Worm (Caenorhabditis elegans) whole organism, L1 larva: ENCODE measurements around the gene W03A5.1.

Experiments
- C34B4.2 ChIP-seq: sonication (generic microtip); optimal IDR thresholded peaks from 2 replicates; lab custom pipeline; 2017; ENCODE audit warnings: mild to moderate bottlenecking, missing genetic modification characterization, missing compliant biosample characterization
- F16B12.6 ChIP-seq: fragments of 150-350 bp; optimal IDR thresholded peaks from 2 replicates; lab custom pipeline; 2014; ENCODE audit warnings: missing biosample characterization, missing genetic modification characterization
- Y116A8C.19 ChIP-seq: sonication (generic microtip); optimal IDR thresholded peaks from 2 replicates; lab custom pipeline; 2016; ENCODE audit warnings: missing compliant biosample characterization, missing genetic modification characterization, borderline replicate concordance
- aha-1 ChIP-seq: fragments of 150-350 bp; optimal IDR thresholded peaks from 2 replicates; lab custom pipeline; 2014; ENCODE audit warnings: missing biosample characterization, missing genetic modification characterization
- alr-1 ChIP-seq: fragments of 200-800 bp; sonication (Bioruptor generic); optimal IDR thresholded peaks from 2 replicates; lab custom pipeline; 2018; ENCODE audit warnings: borderline replicate concordance, mild to moderate bottlenecking, missing genetic modification characterization, missing compliant biosample characterization
- aly-2 ChIP-seq: fragments of 150-350 bp; optimal IDR thresholded peaks from 2 replicates; lab custom pipeline; 2014; ENCODE audit warnings: missing biosample characterization, missing genetic modification characterization
- ama-1 ChIP-seq: fragments of 150-350 bp; optimal IDR thresholded peaks from 2 replicates; lab custom pipeline; 2014
- blmp-1 ChIP-seq: fragments of 150-350 bp; optimal IDR thresholded peaks from 2 replicates; lab custom pipeline; 2014; ENCODE audit warnings: missing biosample characterization, missing genetic modification characterization
- ceh-88 ChIP-seq: fragments of 200-800 bp; sonication (Bioruptor generic); IDR thresholded peaks from 2 replicates; pipeline ENCODE4 v1.3.6; 2022; ENCODE audit warnings: missing genetic modification characterization, missing compliant biosample characterization
- ces-1 ChIP-seq: fragments of 150-350 bp; optimal IDR thresholded peaks from 2 replicates; lab custom pipeline; 2014; ENCODE audit warnings: missing biosample characterization, missing genetic modification reagents, missing genetic modification characterization
- dsc-1 ChIP-seq: sonication (generic microtip); optimal IDR thresholded peaks from 2 replicates; lab custom pipeline; 2016; ENCODE audit warnings: mild to moderate bottlenecking, missing genetic modification characterization, missing compliant biosample characterization
- efl-1 ChIP-seq, 4 experiments: fragments of 150-350 bp; optimal IDR thresholded peaks in 3 of 4; peaks in 1 of 4; 1 replicate in 1 of 4; 2 replicates in 3 of 4; lab custom pipeline; 2014; ENCODE audit warnings: missing biosample characterization in 2 of 4, missing genetic modification characterization in 2 of 4, missing genetic modification reagents in 2 of 4
- efl-3 ChIP-seq: fragments of 200-800 bp; sonication (Bioruptor generic); optimal IDR thresholded peaks from 2 replicates; lab custom pipeline; 2018; ENCODE audit warnings: mild to moderate bottlenecking, missing genetic modification characterization, missing compliant biosample characterization
- elt-2 ChIP-seq: sonication (generic microtip); optimal IDR thresholded peaks from 2 replicates; lab custom pipeline; 2016; ENCODE audit warnings: missing genetic modification characterization, mild to moderate bottlenecking, inconsistent platforms, missing compliant biosample characterization, missing genetic modification reagents
- fkh-10 ChIP-seq: sonication (generic microtip); optimal IDR thresholded peaks from 2 replicates; lab custom pipeline; 2017; ENCODE audit warnings: missing biosample characterization, missing genetic modification reagents, missing genetic modification characterization
- fkh-4 ChIP-seq: sonication (generic microtip); optimal IDR thresholded peaks from 2 replicates; lab custom pipeline; 2016; ENCODE audit warnings: missing compliant biosample characterization, missing genetic modification characterization, borderline replicate concordance
- fos-1 ChIP-seq: fragments of 150-350 bp; optimal IDR thresholded peaks from 2 replicates; lab custom pipeline; 2014; ENCODE audit warnings: missing biosample characterization, missing genetic modification characterization
- grh-1 ChIP-seq: fragments of 200-800 bp; sonication (Bioruptor generic); IDR thresholded peaks from 2 replicates; pipeline ENCODE4 v1.3.6; 2022; ENCODE audit warnings: missing genetic modification reagents, missing genetic modification characterization, missing compliant biosample characterization
- hlh-17 ChIP-seq: fragments of 200-800 bp; sonication (Bioruptor generic); optimal IDR thresholded peaks from 2 replicates; lab custom pipeline; 2018; ENCODE audit warnings: missing genetic modification characterization, mild to moderate bottlenecking, missing compliant biosample characterization, moderate library complexity, borderline replicate concordance
- hlh-4 ChIP-seq: sonication (generic microtip); optimal IDR thresholded peaks from 2 replicates; lab custom pipeline; 2016; ENCODE audit warnings: mild to moderate bottlenecking, missing genetic modification characterization, missing compliant biosample characterization
- hpl-2 ChIP-seq: fragments of 150-350 bp; optimal IDR thresholded peaks from 2 replicates; lab custom pipeline; 2014; ENCODE audit warnings: missing biosample characterization, missing genetic modification reagents, missing genetic modification characterization
- jun-1 ChIP-seq: fragments of 150-350 bp; optimal IDR thresholded peaks from 2 replicates; lab custom pipeline; 2014; ENCODE audit warnings: missing biosample characterization, missing genetic modification reagents, missing genetic modification characterization
- lin-13 ChIP-seq: fragments of 150-350 bp; optimal IDR thresholded peaks from 2 replicates; lab custom pipeline; 2014; ENCODE audit warnings: missing biosample characterization, missing genetic modification reagents, missing genetic modification characterization
- lin-35 ChIP-seq, 2 experiments: fragments of 150-350 bp; optimal IDR thresholded peaks; 2 replicates each; lab custom pipeline; 2014; ENCODE audit warnings: missing biosample characterization in 2 of 2, missing genetic modification characterization in 2 of 2, missing genetic modification reagents in 2 of 2
- lin-39 ChIP-seq: fragments of 150-350 bp; optimal IDR thresholded peaks from 2 replicates; lab custom pipeline; 2014; ENCODE audit warnings: missing biosample characterization, missing genetic modification reagents, missing genetic modification characterization
- mab-9 ChIP-seq: fragments of 200-800 bp; sonication (Bioruptor generic); IDR thresholded peaks from 2 replicates; pipeline ENCODE4 v1.3.6; 2022; ENCODE audit warnings: missing genetic modification reagents, missing genetic modification characterization, missing compliant biosample characterization
- mef-2 ChIP-seq: fragments of 150-350 bp; optimal IDR thresholded peaks from 2 replicates; lab custom pipeline; 2014; ENCODE audit warnings: missing biosample characterization, missing genetic modification characterization
- mep-1 ChIP-seq: fragments of 150-350 bp; optimal IDR thresholded peaks from 2 replicates; lab custom pipeline; 2014; ENCODE audit warnings: missing biosample characterization, missing genetic modification characterization
- nhr-19 ChIP-seq: fragments of 200-800 bp; sonication (Bioruptor generic); conservative IDR thresholded peaks from 2 replicates; pipeline ENCODE4 v1.3.6; 2022; ENCODE audit warnings: missing genetic modification characterization, missing compliant biosample characterization
- nhr-20 ChIP-seq: sonication (generic microtip); optimal IDR thresholded peaks from 2 replicates; lab custom pipeline; 2016; ENCODE audit warnings: mild to moderate bottlenecking, missing genetic modification characterization, missing compliant biosample characterization
- nhr-237 ChIP-seq: fragments of 150-350 bp; optimal IDR thresholded peaks from 2 replicates; lab custom pipeline; 2014; ENCODE audit warnings: missing biosample characterization, missing genetic modification characterization
- nhr-28 ChIP-seq: fragments of 150-350 bp; optimal IDR thresholded peaks from 2 replicates; lab custom pipeline; 2014; ENCODE audit warnings: missing biosample characterization, missing genetic modification characterization
- nhr-47 ChIP-seq: sonication (generic microtip); optimal IDR thresholded peaks from 2 replicates; lab custom pipeline; 2016; ENCODE audit warnings: mild to moderate bottlenecking, missing genetic modification characterization, moderate library complexity, missing compliant biosample characterization
- nhr-76 ChIP-seq: sonication (generic microtip); optimal IDR thresholded peaks from 2 replicates; lab custom pipeline; 2017; ENCODE audit warnings: missing biosample characterization, missing genetic modification characterization
- nhr-77 ChIP-seq: fragments of 150-350 bp; optimal IDR thresholded peaks from 2 replicates; lab custom pipeline; 2014; ENCODE audit warnings: missing biosample characterization, missing genetic modification characterization
- nhr-84 ChIP-seq: sonication (generic microtip); optimal IDR thresholded peaks from 2 replicates; lab custom pipeline; 2017; ENCODE audit warnings: missing biosample characterization, missing genetic modification characterization
- nhr-90 ChIP-seq: sonication (generic microtip); optimal IDR thresholded peaks from 2 replicates; lab custom pipeline; 2016; ENCODE audit warnings: mild to moderate bottlenecking, missing genetic modification characterization, missing compliant biosample characterization; ENCODE audit not compliant: poor library complexity
- pag-3 ChIP-seq: sonication (generic microtip); optimal IDR thresholded peaks from 2 replicates; lab custom pipeline; 2017; ENCODE audit warnings: missing genetic modification characterization, mild to moderate bottlenecking, missing compliant biosample characterization, antibody characterized with exemption, borderline replicate concordance; ENCODE audit not compliant: insufficient read depth
- skn-1 ChIP-seq: fragments of 150-350 bp; optimal IDR thresholded peaks from 2 replicates; lab custom pipeline; 2014; ENCODE audit warnings: missing biosample characterization, missing genetic modification characterization
- snpc-4 ChIP-seq: fragments of 150-350 bp; optimal IDR thresholded peaks from 2 replicates; lab custom pipeline; 2014; ENCODE audit warnings: missing biosample characterization, missing genetic modification characterization
- sox-4 ChIP-seq: sonication (generic microtip); optimal IDR thresholded peaks from 2 replicates; lab custom pipeline; 2016; ENCODE audit warnings: missing genetic modification characterization, missing compliant biosample characterization
- sup-37 ChIP-seq: fragments of 200-800 bp; sonication (Bioruptor generic); optimal IDR thresholded peaks from 2 replicates; lab custom pipeline; 2018; ENCODE audit warnings: mild to moderate bottlenecking, missing genetic modification characterization, missing compliant biosample characterization
- swsn-7 ChIP-seq: sonication (generic microtip); optimal IDR thresholded peaks from 2 replicates; lab custom pipeline; 2016; ENCODE audit warnings: missing genetic modification characterization, missing compliant biosample characterization
- tbx-2 ChIP-seq: sonication (generic microtip); optimal IDR thresholded peaks from 2 replicates; lab custom pipeline; 2016; ENCODE audit warnings: missing genetic modification characterization, missing compliant biosample characterization
- tlp-1 ChIP-seq: fragments of 150-350 bp; optimal IDR thresholded peaks from 2 replicates; lab custom pipeline; 2014; ENCODE audit warnings: missing biosample characterization, missing genetic modification characterization
- unc-130 ChIP-seq: fragments of 150-350 bp; optimal IDR thresholded peaks from 2 replicates; lab custom pipeline; 2017; ENCODE audit warnings: missing biosample characterization, missing genetic modification characterization, inconsistent platforms
- unc-86 ChIP-seq: sonication (generic microtip); optimal IDR thresholded peaks from 2 replicates; lab custom pipeline; 2016; ENCODE audit warnings: missing genetic modification characterization, missing compliant biosample characterization
- xbp-1 ChIP-seq: sonication (generic microtip); optimal IDR thresholded peaks from 2 replicates; lab custom pipeline; 2016; ENCODE audit warnings: missing genetic modification characterization, missing compliant biosample characterization
- ztf-11 ChIP-seq, 2 experiments: sonication (generic microtip); optimal IDR thresholded peaks; 2 replicates each; lab custom pipeline; 2016 to 2017; ENCODE audit warnings: missing genetic modification characterization in 2 of 2, missing biosample characterization in 1 of 2, missing compliant biosample characterization in 1 of 2
- ztf-4 ChIP-seq: fragments of 150-350 bp; optimal IDR thresholded peaks from 2 replicates; lab custom pipeline; 2014; ENCODE audit warnings: missing biosample characterization, missing genetic modification characterization

The W03A5.1 gene

DNA sequence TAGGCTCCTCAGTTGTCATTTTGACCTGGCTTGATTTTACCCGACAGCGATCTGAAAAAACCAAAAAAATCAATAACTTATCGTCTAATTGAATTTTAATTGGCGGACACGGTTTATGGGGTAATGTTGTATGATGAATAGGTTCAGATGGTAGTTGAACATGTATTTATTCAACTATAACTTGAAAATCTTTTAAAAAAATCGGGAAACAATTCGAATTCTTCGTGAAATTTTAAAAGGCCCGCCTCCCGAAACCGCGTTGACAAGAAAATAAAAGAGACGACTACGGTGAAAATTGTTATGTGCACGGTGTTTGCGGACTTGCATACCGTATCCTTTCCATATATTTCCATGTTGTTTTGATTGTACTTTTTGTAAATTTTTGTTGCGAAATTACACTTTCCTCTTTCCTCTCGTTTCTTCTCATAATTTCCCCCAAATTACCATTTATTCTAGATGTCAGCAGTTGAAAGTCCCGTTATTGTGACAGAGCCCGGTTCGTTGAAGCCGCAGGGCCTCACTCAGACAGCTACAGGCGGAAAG lies 35.1 kb downstream of the W03A5.1 start, which contains the start of the genes T24G10.2 and disl-2 (continued):
- TF ChIP-seq fkh-10 (GFP tag; lab: Kevin White, UChicago) (no peak), aha-1 (tag; lab: Kevin White, UChicago) (no peak), efl-3 (GFP tag; lab: Kevin White, UChicago) (no peak), mef-2 (tag; lab: Kevin White, UChicago) (no peak), nhr-237 (tag; lab: Kevin White, UChicago) (no peak), nhr-77 (peak; percentile 9), hlh-17 (GFP tag; lab: Kevin White, UChicago) (no peak)

DNA sequence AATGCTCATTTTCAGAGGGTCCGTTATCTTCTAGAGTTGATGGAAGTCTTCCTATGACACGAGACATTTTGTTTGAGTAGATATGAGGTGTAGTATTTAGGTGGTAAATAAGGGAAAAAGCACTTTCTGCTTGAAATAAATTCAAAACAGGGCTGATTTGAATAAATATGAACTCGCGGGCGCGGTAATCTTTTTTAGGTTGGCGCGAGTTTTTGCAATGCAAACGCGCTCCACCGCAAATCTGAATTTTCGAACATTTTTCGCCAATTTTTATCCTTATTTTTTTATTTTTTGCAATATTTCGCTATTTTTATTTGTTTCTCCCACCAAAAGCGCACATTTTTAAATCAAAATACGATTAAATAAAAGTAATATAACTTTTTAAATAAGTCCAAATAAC lies 40.5 kb downstream of the W03A5.1 start, which contains the start of gene skpt-1:
skpt-1 (minus strand) TSS at position 219 of the 400 bp plus-strand sequence.
- TF ChIP-seq tlp-1 (tag; lab: Kevin White, UChicago) (no peak), lin-39 (tag; lab: Kevin White, UChicago) (no peak), dsc-1 (tag; lab: Kevin White, UChicago) (no peak), unc-86 (tag; lab: Kevin White, UChicago) (no peak), jun-1 (tag; lab: Kevin White, UChicago) (no peak), tbx-2 (tag; lab: Kevin White, UChicago) (no peak), nhr-237 (tag; lab: Kevin White, UChicago) (no peak), Y116A8C.19 (tag; lab: Kevin White, UChicago) (no peak), fkh-10 (GFP tag; lab: Kevin White, UChicago) (no peak), grh-1 (GFP tag; lab: Robert Waterston, UW) (no peak), elt-2 (tag; lab: Kevin White, UChicago) (no peak), efl-1 (optimal IDR thresholded peaks at IDR 0.05; lab: Kevin White, UChicago) (peak; percentile 72 to 84), efl-1 (GFP tag; optimal IDR thresholded peaks at IDR 0.05 in 1 of 2; lab: Kevin White, UChicago) (peak; percentile 87 to 99), ces-1 (GFP tag; lab: Kevin White, UChicago) (no peak), mab-9 (GFP tag; lab: Robert Waterston, UW) (no peak), sox-4 (tag; lab: Kevin White, UChicago) (no peak), lin-13 (GFP tag; lab: Kevin White, UChicago) (no peak), mep-1 (tag; lab: Kevin White, UChicago) (no peak), aha-1 (tag; lab: Kevin White, UChicago) (no peak), skn-1 (tag; lab: Kevin White, UChicago) (peak; percentile 41), fkh-4 (tag; lab: Kevin White, UChicago) (no peak), aly-2 (no peak), unc-130 (no peak), lin-35 (GFP tag; optimal IDR thresholded peaks at IDR 0.05; lab: Kevin White, UChicago) (peak; percentile 80 to 93), nhr-77 (no peak), ceh-88 (GFP tag; lab: Robert Waterston, UW) (no peak), ama-1 (lab: Kevin White, UChicago) (no peak), ztf-11 (tag; optimal IDR thresholded peaks at IDR 0.05; lab: Kevin White, UChicago) (no peak), hpl-2 (GFP tag; lab: Kevin White, UChicago) (no peak), nhr-47 (peak; percentile 33), nhr-84 (tag; lab: Kevin White, UChicago) (no peak), nhr-90 (tag; lab: Kevin White, UChicago) (no peak), C34B4.2 (tag; lab: Kevin White, UChicago) (no peak), nhr-76 (tag; lab: Kevin White, UChicago) (no peak), hlh-4 (no peak), mef-2 (tag; lab: Kevin White, UChicago) (no peak), fos-1 (no peak), pag-3 (tag; lab: Kevin White, UChicago) (no peak), nhr-20 (tag; lab: Kevin White, UChicago) (peak; percentile 11), xbp-1 (tag; lab: Kevin White, UChicago) (no peak), nhr-28 (tag; lab: Kevin White, UChicago) (no peak), efl-3 (GFP tag; lab: Kevin White, UChicago) (no peak), swsn-7 (tag; lab: Kevin White, UChicago) (peak; percentile 9), alr-1 (tag; lab: Kevin White, UChicago) (no peak), sup-37 (no peak), F16B12.6 (peak; percentile 49), ztf-4 (tag; lab: Kevin White, UChicago) (no peak), blmp-1 (tag; lab: Kevin White, UChicago) (peak; percentile 13), snpc-4 (tag; lab: Kevin White, UChicago) (no peak), nhr-19 (GFP tag; lab: Robert Waterston, UW) (0 out of 2 replicates have a peak, but pooled peaks have one; percentile 16)
